Worm (Caenorhabditis elegans) whole organism, young adult: ENCODE data around the gene R11D1.12.

Source experiments
- akir-1 ChIP-seq: fragments of 200-800 bp; sonication (Bioruptor generic); optimal IDR thresholded peaks from 2 replicates; lab custom pipeline; 2018; ENCODE audit warnings: mild to moderate bottlenecking, missing genetic modification characterization, moderate library complexity, missing compliant biosample characterization
- rcor-1 ChIP-seq: fragments of 200-800 bp; sonication (Bioruptor generic); IDR thresholded peaks from 2 replicates; pipeline ENCODE4 v1.3.6; 2022; ENCODE audit warnings: missing genetic modification reagents, missing genetic modification characterization, missing compliant biosample characterization
- zfh-2 ChIP-seq: fragments of 200-800 bp; sonication (Bioruptor generic); conservative IDR thresholded peaks from 2 replicates; pipeline ENCODE4 v1.3.6; 2022; ENCODE audit warnings: missing genetic modification reagents, missing genetic modification characterization, missing compliant biosample characterization

DNA sequence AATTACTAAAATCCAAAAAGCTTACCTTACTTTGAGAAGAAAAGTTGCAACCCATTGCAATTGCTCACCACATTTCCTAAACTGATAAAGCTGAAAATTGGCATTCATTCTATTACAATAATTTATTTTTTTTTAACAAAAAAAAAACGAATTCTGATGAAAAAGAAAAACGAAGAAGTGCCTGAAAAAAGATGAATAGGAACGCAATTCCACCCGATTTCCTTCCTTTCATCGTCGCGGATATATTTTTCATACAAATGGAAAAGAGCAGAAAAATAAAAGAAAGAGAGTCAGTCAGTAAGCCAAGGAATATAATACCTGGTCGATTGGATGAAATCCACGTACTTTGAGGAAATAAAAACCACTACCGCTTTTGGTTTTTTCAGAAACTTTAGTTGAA, 29.0 kb upstream of the R11D1.12 start, which contains the start of gene gpa-13:
- TF ChIP-seq rcor-1 (GFP tag; lab: Robert Waterston, UW): no peak
- no peak for TF ChIP-seq zfh-2 (GFP tag; lab: Robert Waterston, UW)
- no peak for TF ChIP-seq akir-1 (GFP tag; lab: Kevin White, UChicago)
